Worm (Caenorhabditis elegans): ENCODE results near the gene eef-1A.2.
A peak's percentile ranks its signal among the peaks of the same experiment; 100 is the strongest.

The eef-1A.2 gene

ce11 chrX:7773714-7774318 lies 49.6 kb upstream of the eef-1A.2 start:
- TF ChIP-seq jun-1 (tag; optimal IDR thresholded peaks at IDR 0.05) = no peak
- TF ChIP-seq aly-2 (tag; optimal IDR thresholded peaks at IDR 0.05) = no peak
- TF ChIP-seq unc-39 (tag; optimal IDR thresholded peaks at IDR 0.05) = no peak
- no peak for TF ChIP-seq lin-39 (tag; optimal IDR thresholded peaks at IDR 0.05)
- TF ChIP-seq ceh-82 (tag; optimal IDR thresholded peaks at IDR 0.05) = no peak
- TF ChIP-seq pqm-1 (tag; optimal IDR thresholded peaks at IDR 0.05) = peak; percentile 12
- TF ChIP-seq ceh-16 (tag; optimal IDR thresholded peaks at IDR 0.05) = no peak
- TF ChIP-seq nhr-23 (tag; optimal IDR thresholded peaks at IDR 0.05) = peak; percentile 33
- no peak for TF ChIP-seq zag-1 (tag; optimal IDR thresholded peaks at IDR 0.05)
- TF ChIP-seq tbx-2 (tag; optimal IDR thresholded peaks at IDR 0.05) = peak; percentile 11
- TF ChIP-seq egl-5 (tag; optimal IDR thresholded peaks at IDR 0.05) = no peak
- TF ChIP-seq egl-27 (tag; optimal IDR thresholded peaks at IDR 0.05) = no peak
- TF ChIP-seq nhr-76 (tag; optimal IDR thresholded peaks at IDR 0.05) = no peak
- no peak for TF ChIP-seq mdl-1 (tag; optimal IDR thresholded peaks at IDR 0.05)
- no peak for TF ChIP-seq fkh-2 (tag; optimal IDR thresholded peaks at IDR 0.05)
- no peak for TF ChIP-seq R02D3.7 (tag; optimal IDR thresholded peaks at IDR 0.05)
- TF ChIP-seq nhr-67 (tag; optimal IDR thresholded peaks at IDR 0.05) = no peak
- no peak for TF ChIP-seq sea-2 (GFP tag; optimal IDR thresholded peaks at IDR 0.05)
- TF ChIP-seq nfya-1 (tag; optimal IDR thresholded peaks at IDR 0.05; ENCODE audit: insufficient read depth) = peak; percentile 26
- peak; percentile 62 for TF ChIP-seq nhr-25 (tag; optimal IDR thresholded peaks at IDR 0.05)
- no peak for TF ChIP-seq mml-1 (tag; optimal IDR thresholded peaks at IDR 0.05)
- no peak for TF ChIP-seq hmg-11 (tag; optimal IDR thresholded peaks at IDR 0.05)
- no peak for TF ChIP-seq unc-62 (GFP tag; optimal IDR thresholded peaks at IDR 0.05)
- TF ChIP-seq nhr-12 (tag; optimal IDR thresholded peaks at IDR 0.05) = no peak
- no peak for TF ChIP-seq fkh-10 (GFP tag; optimal IDR thresholded peaks at IDR 0.05)
- no peak for TF ChIP-seq ama-1 (optimal IDR thresholded peaks at IDR 0.05)
- TF ChIP-seq pha-4 (tag; optimal IDR thresholded peaks at IDR 0.05) = no peak
- peak; percentile 13 for TF ChIP-seq fos-1 (tag; optimal IDR thresholded peaks at IDR 0.05)
- TF ChIP-seq elt-3 (tag; optimal IDR thresholded peaks at IDR 0.05) = no peak
- TF ChIP-seq ceh-28 (tag; optimal IDR thresholded peaks at IDR 0.05) = peak; percentile 73
- TF ChIP-seq ceh-9 (tag; optimal IDR thresholded peaks at IDR 0.05) = no peak
- TF ChIP-seq ztf-11 (tag; optimal IDR thresholded peaks at IDR 0.05) = no peak
- TF ChIP-seq ZK546.5 (tag; optimal IDR thresholded peaks at IDR 0.05) = no peak
- no peak for TF ChIP-seq ztf-4 (tag; optimal IDR thresholded peaks at IDR 0.05)
- TF ChIP-seq elt-1 (tag; optimal IDR thresholded peaks at IDR 0.05) = peak; percentile 96
- TF ChIP-seq daf-12 (tag; optimal IDR thresholded peaks at IDR 0.05) = no peak
- no peak for TF ChIP-seq nhr-28 (tag; optimal IDR thresholded peaks at IDR 0.05)
- TF ChIP-seq lin-15B (tag; optimal IDR thresholded peaks at IDR 0.05) = no peak
- peak; percentile 31 for TF ChIP-seq lsy-12 (tag; optimal IDR thresholded peaks at IDR 0.05)
- TF ChIP-seq elt-2 (tag; optimal IDR thresholded peaks at IDR 0.05) = peak; percentile 31
- no peak for TF ChIP-seq nhr-77 (tag; optimal IDR thresholded peaks at IDR 0.05)
- TF ChIP-seq snpc-4 (tag; optimal IDR thresholded peaks at IDR 0.05) = no peak
- TF ChIP-seq nhr-43 (tag; optimal IDR thresholded peaks at IDR 0.05; ENCODE audit: poor library complexity, severe bottlenecking) = peak; percentile 14
- no peak for TF ChIP-seq eor-1 (tag; optimal IDR thresholded peaks at IDR 0.05)
- TF ChIP-seq nhr-11 (tag; optimal IDR thresholded peaks at IDR 0.05) = no peak
- TF ChIP-seq nhr-237 (tag; optimal IDR thresholded peaks at IDR 0.05) = no peak
- TF ChIP-seq skn-1 (tag; optimal IDR thresholded peaks at IDR 0.05) = no peak

Data from whole organism, L3 larva.